Worm (Caenorhabditis elegans) whole organism, mixed stage, embryonic: ENCODE measurements around the gene swip-10.

Experiments
- M03D4.4 ChIP-seq: sonication (generic microtip); optimal IDR thresholded peaks from 2 replicates; lab custom pipeline; 2017; ENCODE audit warnings: mild to moderate bottlenecking, missing genetic modification characterization, missing compliant biosample characterization
- bed-3 ChIP-seq: fragments of 200-800 bp; sonication (Bioruptor generic); optimal IDR thresholded peaks from 3 replicates; lab custom pipeline; 2018; ENCODE audit warnings: mild to moderate bottlenecking, missing genetic modification characterization, moderate library complexity, missing compliant biosample characterization
- ces-1 ChIP-seq: fragments of 150-350 bp; optimal IDR thresholded peaks from 2 replicates; lab custom pipeline; 2014; ENCODE audit warnings: missing biosample characterization, missing genetic modification reagents, missing genetic modification characterization
- drap-1 ChIP-seq: fragments of 200-800 bp; sonication (Bioruptor generic); optimal IDR thresholded peaks from 3 replicates; lab custom pipeline; 2018; ENCODE audit warnings: mild to moderate bottlenecking, missing genetic modification characterization, missing compliant biosample characterization
- elt-1 ChIP-seq: sonication (generic microtip); optimal IDR thresholded peaks from 2 replicates; lab custom pipeline; 2017; ENCODE audit warnings: missing genetic modification characterization, mild to moderate bottlenecking, missing compliant biosample characterization, antibody characterized with exemption, moderate library complexity, borderline replicate concordance; ENCODE audit not compliant: insufficient read depth
- elt-3 ChIP-seq: fragments of 150-350 bp; optimal IDR thresholded peaks from 2 replicates; lab custom pipeline; 2014; ENCODE audit warnings: missing biosample characterization, missing genetic modification characterization
- flh-1 ChIP-seq: fragments of 200-800 bp; sonication (Bioruptor generic); optimal IDR thresholded peaks from 2 replicates; lab custom pipeline; 2018; ENCODE audit warnings: mild to moderate bottlenecking, missing genetic modification characterization, moderate library complexity, missing compliant biosample characterization
- hlh-1 ChIP-seq: fragments of 150-350 bp; optimal IDR thresholded peaks from 2 replicates; lab custom pipeline; 2014; ENCODE audit warnings: missing biosample characterization, missing genetic modification reagents, missing genetic modification characterization
- lin-13 ChIP-seq: fragments of 150-350 bp; optimal IDR thresholded peaks from 2 replicates; lab custom pipeline; 2014; ENCODE audit warnings: missing biosample characterization, missing genetic modification characterization
- lin-32 ChIP-seq: fragments of 200-800 bp; sonication (Bioruptor generic); optimal IDR thresholded peaks from 2 replicates; lab custom pipeline; 2018; ENCODE audit warnings: mild to moderate bottlenecking, missing genetic modification characterization, missing compliant biosample characterization
- lsy-2 ChIP-seq: fragments of 150-350 bp; optimal IDR thresholded peaks from 2 replicates; lab custom pipeline; 2014; ENCODE audit warnings: missing biosample characterization, missing genetic modification characterization
- mab-5 ChIP-seq: fragments of 150-350 bp; optimal IDR thresholded peaks from 2 replicates; lab custom pipeline; 2014; ENCODE audit warnings: missing biosample characterization, missing genetic modification characterization
- mep-1 ChIP-seq: fragments of 150-350 bp; optimal IDR thresholded peaks from 2 replicates; lab custom pipeline; 2017; ENCODE audit warnings: missing biosample characterization, missing genetic modification reagents, missing genetic modification characterization, inconsistent platforms
- mls-2 ChIP-seq: sonication (generic microtip); optimal IDR thresholded peaks from 2 replicates; lab custom pipeline; 2016; ENCODE audit warnings: mild to moderate bottlenecking, missing genetic modification characterization, moderate library complexity, missing compliant biosample characterization
- nhr-12 ChIP-seq: fragments of 150-350 bp; optimal IDR thresholded peaks from 2 replicates; lab custom pipeline; 2014; ENCODE audit warnings: missing biosample characterization, missing genetic modification characterization
- nhr-2 ChIP-seq: fragments of 150-350 bp; optimal IDR thresholded peaks from 2 replicates; lab custom pipeline; 2014; ENCODE audit warnings: missing biosample characterization, missing genetic modification characterization
- nhr-237 ChIP-seq: fragments of 150-350 bp; optimal IDR thresholded peaks from 2 replicates; lab custom pipeline; 2014; ENCODE audit warnings: missing biosample characterization, missing genetic modification characterization
- nhr-28 ChIP-seq: fragments of 150-350 bp; optimal IDR thresholded peaks from 2 replicates; lab custom pipeline; 2014; ENCODE audit warnings: missing biosample characterization, missing genetic modification characterization
- nhr-76 ChIP-seq: sonication (generic microtip); optimal IDR thresholded peaks from 2 replicates; lab custom pipeline; 2017; ENCODE audit warnings: missing biosample characterization, missing genetic modification characterization
- pha-4 ChIP-seq: fragments of 150-350 bp; optimal IDR thresholded peaks from 2 replicates; lab custom pipeline; 2018; ENCODE audit warnings: missing biosample characterization, missing genetic modification reagents, missing genetic modification characterization
- sem-2 ChIP-seq: fragments of 200-800 bp; sonication (Bioruptor generic); optimal IDR thresholded peaks from 2 replicates; lab custom pipeline; 2018; ENCODE audit warnings: mild to moderate bottlenecking, missing genetic modification characterization, missing compliant biosample characterization
- snpc-4 ChIP-seq: fragments of 150-350 bp; optimal IDR thresholded peaks from 2 replicates; lab custom pipeline; 2014; ENCODE audit warnings: missing biosample characterization, missing genetic modification characterization
- sptf-1 ChIP-seq: sonication (generic microtip); optimal IDR thresholded peaks from 2 replicates; lab custom pipeline; 2017; ENCODE audit warnings: mild to moderate bottlenecking, missing genetic modification characterization, moderate library complexity, missing compliant biosample characterization
- tbx-8 ChIP-seq: fragments of 200-800 bp; sonication (Bioruptor generic); optimal IDR thresholded peaks from 2 replicates; lab custom pipeline; 2018; ENCODE audit warnings: mild to moderate bottlenecking, missing genetic modification characterization, moderate library complexity, missing compliant biosample characterization
- unc-120 ChIP-seq: sonication (generic microtip); optimal IDR thresholded peaks from 2 replicates; lab custom pipeline; 2017; ENCODE audit warnings: missing genetic modification characterization, missing compliant biosample characterization; ENCODE audit not compliant: poor library complexity, severe bottlenecking
- unc-39 ChIP-seq: fragments of 150-350 bp; optimal IDR thresholded peaks from 2 replicates; lab custom pipeline; 2014; ENCODE audit warnings: missing biosample characterization, missing genetic modification characterization
- unc-62 ChIP-seq: fragments of 150-350 bp; optimal IDR thresholded peaks from 2 replicates; lab custom pipeline; 2014; ENCODE audit warnings: missing biosample characterization, missing genetic modification reagents, missing genetic modification characterization
- zip-8 ChIP-seq: fragments of 150-350 bp; optimal IDR thresholded peaks from 2 replicates; lab custom pipeline; 2014; ENCODE audit warnings: missing biosample characterization, missing genetic modification characterization
- ztf-11 ChIP-seq: fragments of 150-350 bp; optimal IDR thresholded peaks from 2 replicates; lab custom pipeline; 2014; ENCODE audit warnings: missing biosample characterization, missing genetic modification characterization

The swip-10 gene

DNA sequence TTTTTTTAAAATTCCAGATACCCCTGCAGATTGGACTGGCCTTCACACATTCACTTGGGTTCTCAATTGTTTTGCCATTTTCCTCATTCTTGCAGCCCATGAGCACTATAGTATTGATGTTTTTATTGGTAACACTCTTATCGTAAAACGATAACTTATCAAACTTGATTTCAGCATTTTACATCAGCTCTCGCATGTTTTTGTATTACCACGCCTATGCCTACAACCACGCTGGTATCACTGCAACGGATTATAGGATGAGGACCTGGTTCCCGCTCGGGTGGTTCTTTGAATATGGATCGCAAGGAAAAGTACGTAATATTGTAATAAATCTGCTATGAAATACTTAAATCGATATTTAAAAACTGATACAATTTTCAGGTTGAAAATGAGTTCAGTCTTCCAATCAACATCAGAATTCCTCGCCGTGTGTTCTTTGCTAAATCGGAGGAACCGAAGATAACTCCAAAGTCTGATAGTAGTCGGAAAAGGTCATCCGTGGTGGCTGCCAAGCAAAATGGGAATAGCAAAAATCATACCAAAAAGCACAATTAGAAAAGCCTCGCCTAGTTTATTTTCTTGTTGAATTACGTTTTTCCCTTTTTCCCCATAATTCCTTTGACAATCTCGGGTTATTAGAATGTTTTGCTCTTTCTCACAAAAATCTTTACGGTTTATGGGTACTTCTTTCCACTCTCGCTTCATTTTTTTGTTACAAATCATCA, 7.3 kb downstream of the swip-10 start:
- no peak for TF ChIP-seq mep-1 (tag; lab: Kevin White, UChicago)
- no peak for TF ChIP-seq elt-3 (tag; lab: Kevin White, UChicago)

DNA sequence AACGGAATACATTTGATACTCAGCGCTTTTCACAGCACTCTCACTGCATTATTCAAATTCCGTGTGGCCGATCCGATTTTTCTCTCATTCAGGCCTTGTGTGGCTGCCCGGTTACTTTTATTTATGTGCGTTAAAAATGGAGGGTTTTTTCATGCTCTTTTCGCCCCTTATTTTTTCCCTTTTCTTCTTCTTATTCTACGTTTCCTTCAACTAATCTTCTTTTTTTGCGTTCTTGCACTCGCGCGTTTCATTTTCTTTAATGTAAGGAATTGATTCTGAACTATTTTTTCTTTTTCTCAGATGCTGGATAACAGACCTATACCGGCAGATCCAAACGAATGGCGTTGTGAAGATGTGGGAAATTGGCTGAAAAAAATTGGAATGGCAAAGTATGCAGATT, 9.4 kb downstream of the swip-10 start, which contains the start of gene F53B1.2:
Gene F53B1.2 (plus strand): TSS at position 301 of the 400 bp plus-strand sequence.
- TF ChIP-seq M03D4.4 (tag; lab: Kevin White, UChicago) (no peak), lin-13 (no peak), hlh-1 (tag; lab: Kevin White, UChicago) (no peak), mep-1 (tag; lab: Kevin White, UChicago) (no peak), elt-1 (tag; lab: Kevin White, UChicago) (no peak), bed-3 (GFP tag; lab: Kevin White, UChicago) (no peak), sptf-1 (no peak), nhr-237 (tag; lab: Kevin White, UChicago) (no peak)
- TF ChIP-seq, all 35 proteins: peak for 0

DNA sequence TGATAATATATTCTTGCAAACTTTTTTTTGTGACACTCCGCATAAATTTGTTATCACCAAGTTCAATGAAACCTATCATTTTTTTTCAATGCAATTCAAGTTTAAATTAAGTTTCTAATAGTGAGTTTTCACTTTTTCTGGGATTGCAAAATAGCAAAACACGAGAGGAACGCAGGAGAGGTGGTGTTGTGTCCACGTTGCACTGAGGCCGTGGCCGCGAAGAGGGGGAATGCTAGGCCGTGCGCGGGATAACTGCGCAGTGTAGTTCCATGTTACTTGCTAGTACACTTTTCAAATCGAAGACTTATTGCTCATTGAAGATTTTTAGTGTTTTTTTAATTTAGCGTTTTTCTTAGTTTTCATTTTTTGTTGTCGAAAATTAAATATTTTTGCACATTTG, 9.9 kb downstream of the swip-10 start:
- TF ChIP-seq nhr-28 (tag; lab: Kevin White, UChicago) (no peak), unc-39 (tag; lab: Kevin White, UChicago) (no peak), lin-32 (no peak), pha-4 (tag; lab: Kevin White, UChicago) (no peak), unc-120 (no peak), zip-8 (tag; lab: Kevin White, UChicago) (no peak), ces-1 (no peak), drap-1 (no peak), mep-1 (tag; lab: Kevin White, UChicago) (no peak), ztf-11 (tag; lab: Kevin White, UChicago) (no peak), flh-1 (GFP tag; lab: Kevin White, UChicago) (no peak), nhr-2 (tag; lab: Kevin White, UChicago) (no peak), snpc-4 (no peak), hlh-1 (tag; lab: Kevin White, UChicago) (no peak), mab-5 (tag; lab: Kevin White, UChicago) (no peak), lsy-2 (no peak), bed-3 (GFP tag; lab: Kevin White, UChicago) (no peak), nhr-76 (tag; lab: Kevin White, UChicago) (no peak), unc-62 (GFP tag; lab: Kevin White, UChicago) (no peak)

DNA sequence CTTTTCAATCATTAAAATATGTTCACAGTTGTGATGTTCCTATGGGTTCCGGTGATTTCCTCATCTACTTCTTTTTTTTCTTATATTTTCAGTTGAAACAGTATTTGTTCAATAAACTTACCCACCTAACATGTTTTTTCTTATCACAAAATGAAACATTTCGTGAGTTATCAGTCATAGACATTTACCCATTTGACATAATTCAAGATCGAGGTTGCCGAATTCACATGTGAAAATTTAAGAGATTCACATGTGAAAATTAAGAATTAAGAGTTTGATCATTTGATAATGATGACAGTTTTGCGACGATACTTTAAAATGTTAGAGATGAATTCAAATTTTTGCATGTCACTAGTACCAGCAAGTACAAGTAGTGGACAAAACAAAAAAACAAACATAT, 10.6 kb downstream of the swip-10 start:
- TF ChIP-seq nhr-2 (tag; lab: Kevin White, UChicago) (no peak), drap-1 (no peak), bed-3 (GFP tag; lab: Kevin White, UChicago) (no peak), sem-2 (no peak), nhr-12 (tag; lab: Kevin White, UChicago) (no peak)

DNA sequence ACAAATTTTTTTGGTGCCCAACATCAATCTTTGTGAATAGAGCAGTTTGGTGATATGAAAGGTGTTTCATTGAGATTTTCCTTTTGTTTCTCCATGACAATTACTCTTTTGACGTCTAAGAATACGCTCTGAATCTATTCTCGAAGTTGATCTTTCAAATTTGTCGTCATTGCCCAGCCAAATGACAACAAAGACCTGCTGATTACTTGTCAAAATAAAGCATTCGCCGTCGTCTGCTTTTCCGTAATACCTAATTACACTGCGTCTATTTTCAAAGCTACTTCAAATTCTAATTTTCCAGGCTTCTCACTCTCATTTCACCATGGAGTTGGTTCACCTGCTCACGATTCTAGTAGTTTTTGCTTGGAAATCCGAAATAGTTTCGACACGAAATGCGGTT, 12.8 kb downstream of the swip-10 start, which contains the start of gene F53B1.3:
Gene F53B1.3 (plus strand): TSS at position 301 of the 400 bp plus-strand sequence.
- TF ChIP-seq lsy-2 (no peak), unc-120 (no peak), tbx-8 (no peak), unc-62 (GFP tag; lab: Kevin White, UChicago) (no peak), pha-4 (tag; lab: Kevin White, UChicago) (no peak), nhr-237 (tag; lab: Kevin White, UChicago) (no peak), lin-32 (no peak), nhr-76 (tag; lab: Kevin White, UChicago) (no peak), nhr-28 (tag; lab: Kevin White, UChicago) (no peak)

DNA sequence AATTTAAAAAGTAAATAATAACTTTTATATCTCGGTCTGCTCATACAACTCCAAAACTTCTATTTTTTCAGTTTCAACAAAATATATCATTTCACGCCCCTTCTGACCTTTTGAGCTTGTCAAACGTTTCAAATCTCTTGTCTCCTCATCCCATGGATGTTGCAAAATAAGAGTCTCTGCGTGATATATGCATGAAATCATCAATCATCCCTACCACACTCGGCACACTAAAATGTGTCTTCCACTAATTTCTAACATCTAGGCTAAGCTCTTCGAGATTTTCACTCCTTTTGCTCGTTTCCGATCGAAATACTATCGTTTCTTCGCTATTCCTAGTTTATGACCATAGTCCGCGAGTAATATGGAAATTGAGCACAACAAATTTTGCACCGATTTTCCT, 19.1 kb downstream of the swip-10 start:
- no peak for TF ChIP-seq flh-1 (GFP tag; lab: Kevin White, UChicago)
- no peak for TF ChIP-seq nhr-28 (tag; lab: Kevin White, UChicago)
- no peak for TF ChIP-seq mls-2 (tag; lab: Kevin White, UChicago)
